Worm (Caenorhabditis elegans): ENCODE results near the gene C13A2.7.

The C13A2.7 gene

ce11 chrV:7255095-7255494 lies 11.0 kb upstream of the C13A2.7 start, which contains the start of gene C05C8.8:
C05C8.8 (minus strand) TSS chrV:7255195.
- no peak for TF ChIP-seq hpl-2 (GFP tag; optimal IDR thresholded peaks at IDR 0.05)
- TF ChIP-seq nhr-20 (tag; optimal IDR thresholded peaks at IDR 0.05): no peak
- TF ChIP-seq unc-130 (tag; optimal IDR thresholded peaks at IDR 0.05): no peak
- no peak for TF ChIP-seq snu-23 (GFP tag; optimal IDR thresholded peaks at IDR 0.05)

- TF ChIP-seq egl-27 (tag; optimal IDR thresholded peaks at IDR 0.05) (no peak), mdl-1 (tag; optimal IDR thresholded peaks at IDR 0.05) (no peak), ceh-88 (GFP tag; IDR thresholded peaks at IDR 0.05) (no peak), nhr-237 (tag; optimal IDR thresholded peaks at IDR 0.05) (no peak), fkh-10 (GFP tag; optimal IDR thresholded peaks at IDR 0.05) (no peak), sox-4 (tag; optimal IDR thresholded peaks at IDR 0.05) (no peak), nhr-85 (tag) (no peak), ceh-63 (GFP tag; optimal IDR thresholded peaks at IDR 0.05) (no peak)
Observed at ce11 chrV:7258965-7259364, 7.2 kb upstream of the C13A2.7 start, which contains the start of gene C13A2.12. C13A2.12 (plus strand) TSS chrV:7259265.

- TF ChIP-seq ztf-11 (tag; optimal IDR thresholded peaks at IDR 0.05) (no peak), sup-37 (GFP tag; optimal IDR thresholded peaks at IDR 0.05) (no peak), irx-1 (tag; optimal IDR thresholded peaks at IDR 0.05) (no peak), mab-9 (GFP tag; IDR thresholded peaks at IDR 0.05) (no peak), jun-1 (tag; optimal IDR thresholded peaks at IDR 0.05) (no peak), snpc-4 (tag; optimal IDR thresholded peaks at IDR 0.05) (no peak)
Observed at ce11 chrV:7264042-7264441, 2.1 kb upstream of the C13A2.7 start, which contains the start of gene C13A2.9. C13A2.9 (minus strand) TSS chrV:7264142.

ce11 chrV:7269399-7269798 lies 3.3 kb downstream of the C13A2.7 start, which contains the start of gene C13A2.6:
C13A2.6 (plus strand) TSS chrV:7269699.
- TF ChIP-seq tbx-2 (tag; optimal IDR thresholded peaks at IDR 0.05) (no peak), dsc-1 (tag; optimal IDR thresholded peaks at IDR 0.05) (no peak), jun-1 (tag; optimal IDR thresholded peaks at IDR 0.05) (no peak), lin-14 (GFP tag; optimal IDR thresholded peaks at IDR 0.05) (no peak), mep-1 (tag; optimal IDR thresholded peaks at IDR 0.05) (no peak), unc-98 (GFP tag; IDR thresholded peaks at IDR 0.05) (no peak), sptf-1 (tag; optimal IDR thresholded peaks at IDR 0.05) (no peak), xbp-1 (tag; optimal IDR thresholded peaks at IDR 0.05) (no peak), unc-62 (GFP tag; optimal IDR thresholded peaks at IDR 0.05) (no peak), zip-4 (GFP tag; optimal IDR thresholded peaks at IDR 0.05) (no peak)

ce11 chrV:7274992-7275391 lies 8.9 kb downstream of the C13A2.7 start, which contains the start of gene C13A2.10:
C13A2.10 (minus strand) TSS chrV:7275092.
- TF ChIP-seq fkh-8 (tag; optimal IDR thresholded peaks at IDR 0.05) (no peak), nhr-77 (tag; optimal IDR thresholded peaks at IDR 0.05) (no peak), snpc-4 (tag; optimal IDR thresholded peaks at IDR 0.05) (no peak), nhr-90 (tag; optimal IDR thresholded peaks at IDR 0.05; ENCODE audit: poor library complexity) (no peak), mab-9 (GFP tag; IDR thresholded peaks at IDR 0.05) (no peak), Y116A8C.19 (tag; optimal IDR thresholded peaks at IDR 0.05; ENCODE audit: borderline replicate concordance) (no peak), lsy-2 (tag; optimal IDR thresholded peaks at IDR 0.05) (no peak), pqm-1 (tag; optimal IDR thresholded peaks at IDR 0.05) (no peak), ama-1 (optimal IDR thresholded peaks at IDR 0.05) (no peak), jun-1 (tag; optimal IDR thresholded peaks at IDR 0.05) (no peak), ztf-11 (tag; optimal IDR thresholded peaks at IDR 0.05) (no peak), unc-98 (GFP tag; IDR thresholded peaks at IDR 0.05) (no peak), lir-3 (tag; optimal IDR thresholded peaks at IDR 0.05; ENCODE audit: poor library complexity) (no peak), dpl-1 (GFP tag; optimal IDR thresholded peaks at IDR 0.05) (no peak)
